Worm (Caenorhabditis elegans): ENCODE results near the gene F32A11.1.

The F32A11.1 gene

DNA sequence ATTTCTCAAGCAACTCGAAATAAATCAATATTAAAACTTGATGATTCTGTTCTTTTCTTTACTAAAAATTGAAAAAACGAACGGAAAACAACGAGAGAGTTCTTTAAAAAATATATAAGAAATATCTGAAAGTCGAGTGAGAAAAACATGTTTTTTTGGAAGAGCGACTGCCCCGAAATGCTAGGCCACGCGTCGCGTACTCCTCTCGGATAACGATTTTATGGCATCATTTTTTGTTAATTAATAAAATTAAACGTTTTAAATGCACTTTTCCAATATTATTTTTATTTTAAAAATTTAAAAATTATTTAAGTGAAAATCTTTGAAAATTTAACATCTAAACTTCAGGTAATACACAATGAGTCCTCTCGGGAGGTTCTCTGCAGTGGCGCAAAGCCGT lies 40.0 kb upstream of the F32A11.1 start, which contains the start of gene gfm-1:
Gene gfm-1, plus strand, starts transcription at position 349 of the 400 bp plus-strand sequence.
- no peak for TF ChIP-seq R02D3.7 (tag; optimal IDR thresholded peaks at IDR 0.05)
- peak; percentile 43 for TF ChIP-seq rbr-2 (tag; optimal IDR thresholded peaks at IDR 0.05)
- peak; percentile 54 for TF ChIP-seq mep-1 (tag; optimal IDR thresholded peaks at IDR 0.05)
- no peak for TF ChIP-seq lin-39 (tag; optimal IDR thresholded peaks at IDR 0.05)
- TF ChIP-seq dmd-6 (GFP tag; IDR thresholded peaks at IDR 0.05): peak; percentile 62
- no peak for TF ChIP-seq nhr-6 (tag; optimal IDR thresholded peaks at IDR 0.05)
- no peak for TF ChIP-seq pha-4 (GFP tag; IDR thresholded peaks at IDR 0.05)
- TF ChIP-seq pha-4 (tag; optimal IDR thresholded peaks at IDR 0.05): no peak
- no peak for TF ChIP-seq cey-2 (tag; optimal IDR thresholded peaks at IDR 0.05; ENCODE audit: borderline replicate concordance, insufficient read depth)
- TF ChIP-seq gei-8 (GFP tag; optimal IDR thresholded peaks at IDR 0.05): no peak
- peak; percentile 29 for TF ChIP-seq F49E8.2 (tag; optimal IDR thresholded peaks at IDR 0.05; ENCODE audit: borderline replicate concordance)
- TF ChIP-seq saeg-2 (GFP tag; IDR thresholded peaks at IDR 0.05): no peak
- no peak; the same call in 1 of the 2 replicates for TF ChIP-seq madf-9 (GFP tag; conservative IDR thresholded peaks at IDR 0.05)
- peak; percentile 2 for TF ChIP-seq fkh-10 (GFP tag; optimal IDR thresholded peaks at IDR 0.05)
- TF ChIP-seq fos-1 (tag; optimal IDR thresholded peaks at IDR 0.05): no peak
- no peak for TF ChIP-seq nhr-11 (tag; optimal IDR thresholded peaks at IDR 0.05)
- no peak for TF ChIP-seq aha-1 (tag)
- TF ChIP-seq T26A8.4 (GFP tag; IDR thresholded peaks at IDR 0.05): no peak
- peak; percentile 8 for TF ChIP-seq lin-15B (tag; optimal IDR thresholded peaks at IDR 0.05)
- peak; percentile 54 for TF ChIP-seq Y48G9A.11 (GFP tag; IDR thresholded peaks at IDR 0.05)
- no peak for TF ChIP-seq nhr-77 (tag; optimal IDR thresholded peaks at IDR 0.05)
- TF ChIP-seq mes-2 (tag; optimal IDR thresholded peaks at IDR 0.05; ENCODE audit: poor library complexity, severe bottlenecking): peak; percentile 99
- no peak for TF ChIP-seq set-16 (GFP tag; IDR thresholded peaks at IDR 0.05)
- TF ChIP-seq duxl-1 (tag; optimal IDR thresholded peaks at IDR 0.05; ENCODE audit: poor library complexity): peak; percentile 63
- no peak for TF ChIP-seq mdl-1 (tag; optimal IDR thresholded peaks at IDR 0.05)
- no peak for TF ChIP-seq zfp-2 (tag; optimal IDR thresholded peaks at IDR 0.05)
- peak; percentile 8 for TF ChIP-seq F37D6.2 (tag; optimal IDR thresholded peaks at IDR 0.05)
- peak; percentile 22 to 60 for TF ChIP-seq daf-16 (GFP tag; optimal IDR thresholded peaks at IDR 0.05)
- TF ChIP-seq daf-16 (tag; optimal IDR thresholded peaks at IDR 0.05): peak; percentile 68
- no peak for TF ChIP-seq hlh-30 (tag; optimal IDR thresholded peaks at IDR 0.05; ENCODE audit: insufficient read depth)
- TF ChIP-seq ZK546.5 (tag; optimal IDR thresholded peaks at IDR 0.05): no peak
- TF ChIP-seq hif-1 (tag; optimal IDR thresholded peaks at IDR 0.05): peak in 1 of 2 experiments; percentile 82
- no peak for TF ChIP-seq lim-7 (GFP tag; IDR thresholded peaks at IDR 0.05)
- no peak for TF ChIP-seq nhr-28 (tag; optimal IDR thresholded peaks at IDR 0.05)
- no peak for TF ChIP-seq zip-11 (GFP tag; IDR thresholded peaks at IDR 0.05)
- TF ChIP-seq lin-38 (GFP tag; IDR thresholded peaks at IDR 0.05): peak; percentile 72
- TF ChIP-seq lir-3 (tag; optimal IDR thresholded peaks at IDR 0.05): no peak
- TF ChIP-seq lsy-2 (tag; optimal IDR thresholded peaks at IDR 0.05): peak in 1 of 2 experiments; percentile 78
- TF ChIP-seq ZK337.2 (GFP tag; IDR thresholded peaks at IDR 0.05): peak; percentile 76; the same call in 1 of the 2 replicates
- TF ChIP-seq dmd-9 (GFP tag; IDR thresholded peaks at IDR 0.05): peak; percentile 85
- peak; percentile 81 for TF ChIP-seq unc-130 (GFP tag; optimal IDR thresholded peaks at IDR 0.05)
- peak; percentile 76 for TF ChIP-seq dpl-1 (GFP tag; optimal IDR thresholded peaks at IDR 0.05)
- TF ChIP-seq nhr-41 (GFP tag; IDR thresholded peaks at IDR 0.05): no peak
- TF ChIP-seq ztf-7 (tag; optimal IDR thresholded peaks at IDR 0.05): no peak
- TF ChIP-seq nhr-102 (tag; optimal IDR thresholded peaks at IDR 0.05): peak; percentile 49
- no peak for TF ChIP-seq attf-4 (tag; optimal IDR thresholded peaks at IDR 0.05)

All from whole organism, L4 larva.